Fruit fly (Drosophila melanogaster): ENCODE results near the gene C1GalTA.
A peak's percentile ranks its signal among the peaks of the same experiment; 100 is the strongest.

The C1GalTA gene

dm6 chr2L:8933710-8934242 lies 17.2 kb downstream of the C1GalTA start, which contains the start of gene Tsp29Fa:
TSS of gene Tsp29Fa (plus strand) at chr2L:8933962.
- no peak for TF ChIP-seq D19B (GFP tag; optimal IDR thresholded peaks at IDR 0.05)
- no peak for TF ChIP-seq Nf-YC (tag; optimal IDR thresholded peaks at IDR 0.05)
- no peak for TF ChIP-seq CG14710 (tag; optimal IDR thresholded peaks at IDR 0.05)
- TF ChIP-seq CG8281 (tag; optimal IDR thresholded peaks at IDR 0.05) = peak; percentile 23
- peak; percentile 64 for TF ChIP-seq exex (tag; optimal IDR thresholded peaks at IDR 0.05)
- peak; percentile 17 for TF ChIP-seq Jarid2 (GFP tag; optimal IDR thresholded peaks at IDR 0.05)
- no peak for TF ChIP-seq CG13424 (tag; optimal IDR thresholded peaks at IDR 0.05)
- TF ChIP-seq lab (GFP tag; optimal IDR thresholded peaks at IDR 0.05) = peak; percentile 0
- peak; percentile 40; the same call in 1 of the 2 replicates for TF ChIP-seq GATAe (GFP tag; conservative IDR thresholded peaks at IDR 0.05)
- TF ChIP-seq NK7.1 (GFP tag; optimal IDR thresholded peaks at IDR 0.05) = no peak
- no peak for TF ChIP-seq stwl (tag; optimal IDR thresholded peaks at IDR 0.05)
- peak; percentile 9 for TF ChIP-seq Med (GFP tag)
- no peak for TF ChIP-seq Lhr (GFP tag; optimal IDR thresholded peaks at IDR 0.05)
- TF ChIP-seq Ets65A (GFP tag) = peak; percentile 57
- 0 out of 4 replicates have a peak, but pooled peaks have one; percentile 45 for TF ChIP-seq chinmo (GFP tag; IDR thresholded peaks at IDR 0.05; ENCODE audit: partially characterized antibody)
- TF ChIP-seq CG34376 (GFP tag; optimal IDR thresholded peaks at IDR 0.05) = peak; percentile 71
- TF ChIP-seq grn (GFP tag; optimal IDR thresholded peaks at IDR 0.05) = peak; percentile 80
- TF ChIP-seq mam (GFP tag; optimal IDR thresholded peaks at IDR 0.05) = no peak
- TF ChIP-seq vnd (GFP tag; IDR thresholded peaks at IDR 0.05; ENCODE audit: partially characterized antibody) = 0 out of 3 replicates have a peak, but pooled peaks have one; percentile 33
- no peak for TF ChIP-seq CG18599 (GFP tag; optimal IDR thresholded peaks at IDR 0.05)
- no peak for TF ChIP-seq Tbp (GFP tag; optimal IDR thresholded peaks at IDR 0.05)

- peak; percentile 9 for TF ChIP-seq sens (GFP tag)
- peak; percentile 78 for TF ChIP-seq CG9437 (GFP tag; optimal IDR thresholded peaks at IDR 0.05)
- TF ChIP-seq Meics (GFP tag; optimal IDR thresholded peaks at IDR 0.05) = peak; percentile 75
- no peak for TF ChIP-seq row (GFP tag; IDR thresholded peaks at IDR 0.05)
- no peak for TF ChIP-seq hth (optimal IDR thresholded peaks at IDR 0.05)
- no peak for TF ChIP-seq hkb (optimal IDR thresholded peaks at IDR 0.05)
- TF ChIP-seq hkb (GFP tag; IDR thresholded peaks at IDR 0.05) = no peak
- TF ChIP-seq Hmx (GFP tag; optimal IDR thresholded peaks at IDR 0.05) = no peak
- TF ChIP-seq cg (GFP tag; optimal IDR thresholded peaks at IDR 0.05) = no peak
- TF ChIP-seq sr (GFP tag; IDR thresholded peaks at IDR 0.05) = 0 out of 3 replicates have a peak, but pooled peaks have one; percentile 41
These were observed 19.8 kb downstream of the C1GalTA start for dm6 chr2L:8931176-8931575.

- TF ChIP-seq CG1792 (GFP tag; optimal IDR thresholded peaks at IDR 0.05) (no peak), phol (tag; optimal IDR thresholded peaks at IDR 0.05) (peak; percentile 10), Blimp-1 (GFP tag; optimal IDR thresholded peaks at IDR 0.05) (peak; percentile 37), CG15696 (tag; optimal IDR thresholded peaks at IDR 0.05) (peak; percentile 21), CG9727 (GFP tag; optimal IDR thresholded peaks at IDR 0.05) (peak; percentile 12), scrt (GFP tag; optimal IDR thresholded peaks at IDR 0.05) (no peak), Xrp1 (GFP tag; IDR thresholded peaks at IDR 0.05) (0 out of 2 replicates have a peak, but pooled peaks have one; percentile 16), toy (GFP tag; IDR thresholded peaks at IDR 0.05) (no peak), Asciz (GFP tag; optimal IDR thresholded peaks at IDR 0.05) (no peak), grn (GFP tag; optimal IDR thresholded peaks at IDR 0.05) (no peak), Drgx (GFP tag; IDR thresholded peaks at IDR 0.05) (peak; percentile 50), row (GFP tag; IDR thresholded peaks at IDR 0.05) (0 out of 3 replicates have a peak, but pooled peaks have one; percentile 7), CG4404 (GFP tag; IDR thresholded peaks at IDR 0.05) (no peak), so (GFP tag; IDR thresholded peaks at IDR 0.05) (no peak), nmo (GFP tag; optimal IDR thresholded peaks at IDR 0.05) (peak; percentile 25), BtbVII (GFP tag; optimal IDR thresholded peaks at IDR 0.05) (no peak), Dek (tag; optimal IDR thresholded peaks at IDR 0.05) (no peak)
These were observed 27.6 kb downstream of the C1GalTA start for dm6 chr2L:8923405-8923804.

Data from whole organism, embryonic.